Worm (Caenorhabditis elegans): ENCODE data around the gene pir-1.

- TF ChIP-seq nhr-28 (tag; optimal IDR thresholded peaks at IDR 0.05) (no peak), nhr-237 (tag; optimal IDR thresholded peaks at IDR 0.05) (no peak), elt-3 (tag; optimal IDR thresholded peaks at IDR 0.05) (no peak), nhr-12 (tag; optimal IDR thresholded peaks at IDR 0.05) (no peak), mep-1 (tag; optimal IDR thresholded peaks at IDR 0.05) (no peak)
Observed at ce11 chrII:9143795-9144194, 33.3 kb upstream of the pir-1 start.

All from whole organism, mixed stage, embryonic.